Worm (Caenorhabditis elegans): ENCODE measurements around the gene T20B3.1.

- no peak for TF ChIP-seq zip-8 (tag; optimal IDR thresholded peaks at IDR 0.05)
- TF ChIP-seq nhr-12 (tag; optimal IDR thresholded peaks at IDR 0.05) = no peak
- no peak for TF ChIP-seq nhr-237 (tag; optimal IDR thresholded peaks at IDR 0.05)
- no peak for TF ChIP-seq tbx-8 (GFP tag; optimal IDR thresholded peaks at IDR 0.05)
- no peak for TF ChIP-seq lin-13 (tag; optimal IDR thresholded peaks at IDR 0.05)
- TF ChIP-seq lsy-2 (tag; optimal IDR thresholded peaks at IDR 0.05) = no peak
- TF ChIP-seq pha-4 (tag; optimal IDR thresholded peaks at IDR 0.05) = no peak
- TF ChIP-seq ham-2 (GFP tag; optimal IDR thresholded peaks at IDR 0.05) = no peak
Observed at ce11 chrV:16832865-16833264, 17.5 kb downstream of the T20B3.1 start, which contains the start of gene phy-3.

Data from whole organism, mixed stage, embryonic.